Worm (Caenorhabditis elegans) whole organism, early embryonic: ENCODE data around the gene F54E2.5.

Source experiments
- B0310.2 ChIP-seq: sonication (generic microtip); optimal IDR thresholded peaks from 2 replicates; lab custom pipeline; 2016; ENCODE audit warnings: mild to moderate bottlenecking, missing genetic modification characterization, missing compliant biosample characterization
- F13C5.2 ChIP-seq: sonication (generic microtip); optimal IDR thresholded peaks from 2 replicates; lab custom pipeline; 2017; ENCODE audit warnings: mild to moderate bottlenecking, missing genetic modification characterization, inconsistent platforms, missing compliant biosample characterization
- aly-1 ChIP-seq: sonication (generic microtip); optimal IDR thresholded peaks from 2 replicates; lab custom pipeline; 2016; ENCODE audit warnings: missing genetic modification characterization, missing compliant biosample characterization
- ama-1 ChIP-seq: fragments of 150-350 bp; optimal IDR thresholded peaks from 2 replicates; lab custom pipeline; 2014
- ceh-13 ChIP-seq: fragments of 200-800 bp; sonication (Bioruptor generic); optimal IDR thresholded peaks from 2 replicates; lab custom pipeline; 2018; ENCODE audit warnings: mild to moderate bottlenecking, missing genetic modification characterization, missing compliant biosample characterization
- ceh-36 ChIP-seq: sonication (generic microtip); optimal IDR thresholded peaks from 2 replicates; lab custom pipeline; 2016; ENCODE audit warnings: missing genetic modification characterization, inconsistent platforms, missing compliant biosample characterization
- ets-7 ChIP-seq: sonication (generic microtip); optimal IDR thresholded peaks from 2 replicates; lab custom pipeline; 2016; ENCODE audit warnings: missing genotype, missing genetic modification characterization, missing compliant biosample characterization
- flt-1 ChIP-seq: fragments of 200-800 bp; sonication (Bioruptor generic); IDR thresholded peaks from 2 replicates; pipeline ENCODE4 v1.3.6; 2022; ENCODE audit warnings: missing genetic modification characterization, missing compliant biosample characterization
- hmbx-1 ChIP-seq: sonication (generic microtip); optimal IDR thresholded peaks from 2 replicates; lab custom pipeline; 2016; ENCODE audit warnings: mild to moderate bottlenecking, missing genetic modification characterization, missing compliant biosample characterization
- hmg-4 ChIP-seq: fragments of 200-800 bp; sonication (Bioruptor generic); optimal IDR thresholded peaks from 2 replicates; lab custom pipeline; 2018; ENCODE audit warnings: mild to moderate bottlenecking, missing genetic modification characterization, missing compliant biosample characterization
- hnd-1 ChIP-seq: sonication (generic microtip); optimal IDR thresholded peaks from 2 replicates; lab custom pipeline; 2016; ENCODE audit warnings: missing genetic modification characterization, missing compliant biosample characterization
- pes-1 ChIP-seq: fragments of 200-800 bp; sonication (Bioruptor generic); IDR thresholded peaks from 2 replicates; pipeline ENCODE4 v1.3.6; 2022; ENCODE audit warnings: missing genetic modification reagents, missing genetic modification characterization, missing compliant biosample characterization
- scrt-1 ChIP-seq: fragments of 200-800 bp; sonication (Bioruptor generic); IDR thresholded peaks from 2 replicates; pipeline ENCODE4 v1.3.6; 2022; ENCODE audit warnings: missing genetic modification characterization, missing compliant biosample characterization
- sea-1 ChIP-seq: fragments of 200-800 bp; sonication (Bioruptor generic); conservative IDR thresholded peaks from 2 replicates; pipeline ENCODE4 v1.3.6; 2022; ENCODE audit warnings: missing genetic modification characterization, missing compliant biosample characterization
- tbx-11 ChIP-seq: fragments of 200-800 bp; sonication (Bioruptor generic); IDR thresholded peaks from 2 replicates; pipeline ENCODE4 v1.3.6; 2022; ENCODE audit warnings: missing genetic modification characterization, missing compliant biosample characterization
- tbx-37 ChIP-seq: fragments of 200-800 bp; sonication (Bioruptor generic); conservative IDR thresholded peaks from 2 replicates; pipeline ENCODE4 v1.3.6; 2022; ENCODE audit warnings: missing genetic modification reagents, missing genetic modification characterization, missing compliant biosample characterization
- tra-4 ChIP-seq: sonication (generic microtip); optimal IDR thresholded peaks from 2 replicates; lab custom pipeline; 2017; ENCODE audit warnings: missing genetic modification characterization, missing compliant biosample characterization

F54E2.5 gene

DNA sequence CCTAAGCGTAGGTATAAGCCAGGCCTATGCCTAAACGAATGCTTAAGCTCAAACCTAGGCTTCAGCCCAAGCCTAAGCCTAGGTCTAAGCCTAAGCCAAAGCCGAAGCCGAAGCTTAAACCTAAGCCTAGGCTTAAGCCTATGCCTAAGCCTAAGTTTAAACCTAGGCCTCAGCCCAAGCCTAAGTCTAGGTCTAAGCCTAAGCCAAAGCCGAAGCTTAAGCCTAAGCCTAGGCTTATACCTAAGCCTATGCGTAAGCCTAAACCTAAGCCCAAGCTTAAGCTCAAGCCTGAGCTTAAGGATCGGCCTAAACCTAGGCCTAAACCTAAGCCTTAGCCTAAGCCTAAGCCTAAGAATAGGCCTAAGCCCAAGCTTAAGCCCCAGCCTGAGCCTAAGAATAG, 10.1 kb upstream of the F54E2.5 start:
- no peak for TF ChIP-seq hmg-4 (GFP tag; lab: Kevin White, UChicago)
- TF ChIP-seq ceh-36 (tag; lab: Kevin White, UChicago): peak; percentile 88

DNA sequence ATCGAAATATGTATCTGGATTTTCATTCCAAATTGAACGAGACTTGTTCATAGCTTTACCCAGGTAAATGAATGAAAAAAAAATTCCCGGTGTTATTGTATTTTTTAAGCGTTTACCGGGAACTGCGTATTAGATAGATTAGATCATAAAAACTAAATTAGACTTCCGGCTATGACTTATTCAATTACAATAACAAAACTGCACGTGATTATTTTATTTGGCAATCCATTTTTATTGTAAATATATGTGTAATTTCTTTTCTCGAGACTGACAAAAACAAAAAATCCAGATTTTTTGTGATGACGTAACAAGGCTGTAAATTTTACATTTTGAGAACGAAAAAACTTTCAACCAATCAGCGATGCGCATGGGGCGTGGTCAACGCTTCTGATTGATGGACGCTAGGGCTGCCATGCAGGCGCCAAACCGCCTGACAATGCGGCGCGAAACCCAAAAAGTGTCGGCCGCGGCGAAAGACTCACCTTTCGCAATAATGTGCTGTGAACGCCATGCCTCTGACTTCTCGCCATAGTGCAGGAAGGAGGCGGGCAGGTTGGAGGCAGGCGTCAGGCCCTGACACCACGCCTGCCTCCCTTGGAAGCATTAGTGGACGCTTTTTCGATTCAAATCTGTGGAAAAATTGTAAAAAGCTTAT, 5.9 kb upstream of the F54E2.5 start, which contains the start of gene srh-36:
Gene srh-36, minus strand, starts transcription at position 51 of the 655 bp plus-strand sequence.
- TF ChIP-seq tbx-11 (GFP tag; lab: Robert Waterston, UW) (no peak), B0310.2 (tag; lab: Kevin White, UChicago) (no peak), ets-7 (tag; lab: Kevin White, UChicago) (no peak), flt-1 (no peak), tbx-37 (GFP tag; lab: Robert Waterston, UW) (no peak)

DNA sequence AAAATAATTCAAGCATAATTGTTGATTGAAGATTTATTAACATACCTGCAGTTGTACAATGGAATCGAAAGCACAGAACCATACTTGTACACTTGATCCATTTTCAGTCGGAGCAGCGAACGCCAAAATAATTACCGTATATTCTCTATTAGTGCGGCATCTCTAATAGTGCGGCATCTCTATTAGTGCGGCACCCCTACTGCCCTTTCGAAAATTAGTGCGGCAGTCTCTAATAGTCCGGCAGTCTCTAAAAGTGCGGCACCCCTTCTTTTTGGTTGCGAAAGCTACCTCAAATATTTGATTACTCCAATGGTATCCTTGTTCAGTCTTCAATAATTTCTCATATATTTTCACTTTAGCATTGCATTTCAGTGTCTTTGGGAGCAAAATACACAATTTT, 2.3 kb upstream of the F54E2.5 start, which contains the start of gene srt-34:
Gene srt-34, minus strand, starts transcription at position 101 of the 400 bp plus-strand sequence.
- TF ChIP-seq hmg-4 (GFP tag; lab: Kevin White, UChicago): no peak
- no peak for TF ChIP-seq ceh-13

DNA sequence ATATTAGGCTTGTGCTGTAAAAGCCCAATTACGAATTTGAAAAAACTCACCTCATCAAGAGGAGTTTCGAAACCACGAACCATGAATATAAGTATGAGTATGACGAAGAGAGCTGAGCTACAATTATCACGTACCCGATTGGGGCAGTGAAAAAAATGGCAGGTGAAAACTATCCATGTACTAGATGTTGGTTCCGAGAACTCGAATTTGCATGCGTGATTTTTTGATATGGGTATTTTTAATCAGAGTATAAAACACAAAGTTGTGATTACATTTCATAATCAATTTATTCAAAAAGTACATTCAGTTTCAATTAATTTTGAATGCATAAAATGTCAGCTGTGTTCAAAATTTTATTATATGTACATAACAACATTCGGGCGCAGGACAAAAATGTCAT, 2.0 kb downstream of the F54E2.5 start, which contains the start of gene F54E2.9:
Gene F54E2.9, minus strand, starts transcription at position 132 of the 400 bp plus-strand sequence.
- no peak for TF ChIP-seq sea-1 (GFP tag; lab: Robert Waterston, UW)
- TF ChIP-seq F13C5.2 (tag; lab: Kevin White, UChicago): no peak
- no peak for TF ChIP-seq scrt-1 (GFP tag; lab: Robert Waterston, UW)
- TF ChIP-seq ets-7 (tag; lab: Kevin White, UChicago): no peak
- no peak for TF ChIP-seq flt-1
- TF ChIP-seq hmg-4 (GFP tag; lab: Kevin White, UChicago): no peak
- no peak for TF ChIP-seq aly-1 (tag; lab: Kevin White, UChicago)
- TF ChIP-seq ceh-36 (tag; lab: Kevin White, UChicago): no peak
- TF ChIP-seq pes-1: no peak
- TF ChIP-seq ama-1 (lab: Kevin White, UChicago): no peak
- no peak for TF ChIP-seq ceh-13
- TF ChIP-seq hnd-1 (tag; lab: Kevin White, UChicago): no peak
- no peak for TF ChIP-seq B0310.2 (tag; lab: Kevin White, UChicago)

DNA sequence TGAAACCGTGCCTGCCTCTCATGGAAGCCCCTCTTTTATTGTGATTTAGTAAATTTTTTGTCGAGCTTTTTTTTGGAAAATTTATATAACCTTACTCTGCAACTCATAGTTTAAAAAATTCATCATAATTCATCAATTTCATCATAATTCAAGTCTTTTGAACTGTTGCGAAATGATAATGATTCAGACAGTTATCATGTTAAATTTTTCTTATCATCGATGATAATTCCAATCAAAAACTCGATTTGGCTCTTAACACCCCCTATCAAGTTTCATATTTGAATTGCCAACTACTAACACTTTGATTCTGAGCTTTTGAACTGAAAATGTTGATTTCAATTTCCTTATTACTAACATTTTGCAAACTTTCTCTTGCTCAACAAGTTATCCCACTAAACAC, 5.7 kb downstream of the F54E2.5 start, which contains the start of gene F54E2.1:
Gene F54E2.1, plus strand, starts transcription at position 235 of the 400 bp plus-strand sequence.
- no peak for TF ChIP-seq flt-1
- no peak for TF ChIP-seq aly-1 (tag; lab: Kevin White, UChicago)
- no peak for TF ChIP-seq tbx-11 (GFP tag; lab: Robert Waterston, UW)
- no peak for TF ChIP-seq hmbx-1 (tag; lab: Kevin White, UChicago)

DNA sequence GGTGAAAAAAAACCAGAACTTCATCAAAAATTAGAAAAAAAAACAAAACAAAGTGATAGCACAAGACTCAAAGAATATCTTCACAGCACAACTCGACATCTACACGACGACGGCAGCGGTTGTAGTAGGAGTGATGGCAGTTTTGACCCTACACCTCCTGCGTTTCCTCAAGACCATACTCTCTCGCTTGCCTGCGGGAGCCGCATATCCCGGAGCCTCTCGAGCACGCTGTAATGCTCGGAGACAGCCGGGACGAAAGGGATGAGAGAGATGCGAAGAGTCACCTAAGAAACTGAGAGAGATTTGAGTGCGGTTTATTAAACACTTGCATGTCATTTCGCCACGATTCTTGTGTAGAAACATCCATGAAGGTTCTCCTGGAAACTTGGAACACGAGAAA, 6.4 kb downstream of the F54E2.5 start:
- TF ChIP-seq aly-1 (tag; lab: Kevin White, UChicago): no peak
- no peak for TF ChIP-seq hnd-1 (tag; lab: Kevin White, UChicago)
- no peak for TF ChIP-seq F13C5.2 (tag; lab: Kevin White, UChicago)
- TF ChIP-seq ets-7 (tag; lab: Kevin White, UChicago): no peak
- TF ChIP-seq tbx-37 (GFP tag; lab: Robert Waterston, UW): no peak
- TF ChIP-seq tra-4 (tag; lab: Kevin White, UChicago): no peak
- no peak for TF ChIP-seq hmbx-1 (tag; lab: Kevin White, UChicago)
- no peak for TF ChIP-seq sea-1 (GFP tag; lab: Robert Waterston, UW)
- no peak for TF ChIP-seq scrt-1 (GFP tag; lab: Robert Waterston, UW)
- TF ChIP-seq flt-1: no peak

DNA sequence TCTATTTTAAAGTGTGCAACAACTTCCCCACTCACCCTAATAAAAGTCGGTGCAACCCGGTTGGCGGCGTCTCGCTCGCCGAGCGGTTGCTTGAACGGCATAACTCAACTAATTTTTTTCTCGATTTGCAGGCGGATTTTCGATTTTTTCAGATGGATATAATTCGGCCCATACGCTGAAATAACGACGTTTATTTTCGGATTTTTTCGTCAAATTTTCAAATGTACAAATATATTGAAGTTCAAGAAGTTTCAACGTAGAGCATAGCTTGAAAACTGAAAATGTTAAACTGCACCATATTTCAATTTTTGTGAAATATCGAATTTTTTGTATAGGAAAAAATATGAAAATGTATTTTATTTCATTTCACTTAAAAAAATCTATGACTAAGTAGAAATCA, 8.1 kb downstream of the F54E2.5 start, which contains the start of gene ketn-1:
Gene ketn-1, minus strand, starts transcription at position 101 of the 400 bp plus-strand sequence.
- no peak for TF ChIP-seq hnd-1 (tag; lab: Kevin White, UChicago)
- no peak for TF ChIP-seq scrt-1 (GFP tag; lab: Robert Waterston, UW)
- TF ChIP-seq F13C5.2 (tag; lab: Kevin White, UChicago): no peak
- no peak for TF ChIP-seq ceh-13
- TF ChIP-seq ceh-36 (tag; lab: Kevin White, UChicago): no peak
- no peak for TF ChIP-seq tbx-37 (GFP tag; lab: Robert Waterston, UW)
- no peak for TF ChIP-seq B0310.2 (tag; lab: Kevin White, UChicago)
- no peak for TF ChIP-seq pes-1
- TF ChIP-seq hmbx-1 (tag; lab: Kevin White, UChicago): no peak
- TF ChIP-seq flt-1: no peak
- TF ChIP-seq tra-4 (tag; lab: Kevin White, UChicago): no peak
- TF ChIP-seq ets-7 (tag; lab: Kevin White, UChicago): no peak
- TF ChIP-seq sea-1 (GFP tag; lab: Robert Waterston, UW): no peak
- no peak for TF ChIP-seq ama-1 (lab: Kevin White, UChicago)
- TF ChIP-seq hmg-4 (GFP tag; lab: Kevin White, UChicago): no peak

DNA sequence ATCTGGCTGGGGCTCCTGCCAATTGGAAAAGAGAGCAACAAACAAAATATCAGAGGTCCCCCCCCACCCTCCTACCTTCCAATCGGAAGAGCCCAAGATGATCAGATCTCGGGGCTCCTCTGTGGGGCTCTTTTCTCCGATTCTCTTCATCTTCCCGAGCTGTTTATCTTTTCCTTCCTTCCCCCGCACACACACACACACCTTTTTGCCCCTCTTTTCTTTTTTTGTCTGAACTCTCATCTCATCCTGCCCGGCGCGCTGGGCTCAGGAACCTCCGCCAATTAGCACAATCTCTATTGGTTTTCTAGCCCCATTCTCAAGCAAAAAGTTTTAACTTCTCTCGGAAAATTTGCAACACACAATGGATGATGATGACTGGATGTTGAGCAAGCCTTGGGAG, 12.6 kb downstream of the F54E2.5 start:
- TF ChIP-seq hmbx-1 (tag; lab: Kevin White, UChicago): no peak
- no peak for TF ChIP-seq tra-4 (tag; lab: Kevin White, UChicago)
- no peak for TF ChIP-seq ceh-36 (tag; lab: Kevin White, UChicago)
- no peak for TF ChIP-seq tbx-11 (GFP tag; lab: Robert Waterston, UW)
- no peak for TF ChIP-seq ets-7 (tag; lab: Kevin White, UChicago)
- TF ChIP-seq F13C5.2 (tag; lab: Kevin White, UChicago): no peak
- no peak for TF ChIP-seq hnd-1 (tag; lab: Kevin White, UChicago)
- TF ChIP-seq B0310.2 (tag; lab: Kevin White, UChicago): no peak
- TF ChIP-seq ceh-13: no peak
- no peak for TF ChIP-seq flt-1
- TF ChIP-seq aly-1 (tag; lab: Kevin White, UChicago): no peak
- TF ChIP-seq pes-1: no peak
- TF ChIP-seq scrt-1 (GFP tag; lab: Robert Waterston, UW): no peak
- TF ChIP-seq tbx-37 (GFP tag; lab: Robert Waterston, UW): no peak
- TF ChIP-seq sea-1 (GFP tag; lab: Robert Waterston, UW): no peak
- no peak for TF ChIP-seq ama-1 (lab: Kevin White, UChicago)
- TF ChIP-seq hmg-4 (GFP tag; lab: Kevin White, UChicago): no peak
